Worm (Caenorhabditis elegans) whole organism, L3 larva: ENCODE results near the gene T02H6.6.

Experiments
- R02D3.7 ChIP-seq: fragments of 150-350 bp; optimal IDR thresholded peaks from 2 replicates; lab custom pipeline; 2014; ENCODE audit warnings: missing biosample characterization, missing genetic modification characterization
- ZK546.5 ChIP-seq: sonication (generic microtip); optimal IDR thresholded peaks from 2 replicates; lab custom pipeline; 2017; ENCODE audit warnings: missing biosample characterization, missing genetic modification characterization
- aly-2 ChIP-seq: fragments of 150-350 bp; optimal IDR thresholded peaks from 2 replicates; lab custom pipeline; 2014; ENCODE audit warnings: missing biosample characterization, missing genetic modification characterization
- ama-1 ChIP-seq: fragments of 150-350 bp; optimal IDR thresholded peaks from 2 replicates; lab custom pipeline; 2018
- ceh-16 ChIP-seq: sonication (generic microtip); optimal IDR thresholded peaks from 2 replicates; lab custom pipeline; 2017; ENCODE audit warnings: missing biosample characterization, missing genetic modification characterization
- ceh-28 ChIP-seq: fragments of 150-350 bp; optimal IDR thresholded peaks from 2 replicates; lab custom pipeline; 2014; ENCODE audit warnings: missing biosample characterization, missing genetic modification reagents, missing genetic modification characterization
- ceh-82 ChIP-seq: fragments of 150-350 bp; optimal IDR thresholded peaks from 2 replicates; lab custom pipeline; 2014; ENCODE audit warnings: missing biosample characterization, missing genetic modification characterization
- ceh-9 ChIP-seq: sonication (generic microtip); optimal IDR thresholded peaks from 2 replicates; lab custom pipeline; 2018; ENCODE audit warnings: missing biosample characterization, missing genetic modification characterization
- daf-12 ChIP-seq: fragments of 150-350 bp; optimal IDR thresholded peaks from 2 replicates; lab custom pipeline; 2014; ENCODE audit warnings: missing biosample characterization, missing genetic modification reagents, missing genetic modification characterization
- egl-5 ChIP-seq: fragments of 150-350 bp; optimal IDR thresholded peaks from 2 replicates; lab custom pipeline; 2017; ENCODE audit warnings: missing biosample characterization, missing genetic modification reagents, missing genetic modification characterization, inconsistent platforms
- elt-2 ChIP-seq: sonication (generic microtip); optimal IDR thresholded peaks from 2 replicates; lab custom pipeline; 2016; ENCODE audit warnings: missing genetic modification reagents, mild to moderate bottlenecking, missing genetic modification characterization, missing compliant biosample characterization
- elt-3 ChIP-seq, 3 experiments: fragments of 150-350 bp in 1 of 3; sonication (generic microtip) in 2 of 3; optimal IDR thresholded peaks; 2 replicates in 2 of 3; 4 replicates in 1 of 3; lab custom pipeline; 2014 to 2017; ENCODE audit warnings: missing biosample characterization in 3 of 3, missing genetic modification characterization in 3 of 3
- eor-1 ChIP-seq, 2 experiments: fragments of 150-350 bp; optimal IDR thresholded peaks; 2 replicates each; lab custom pipeline; 2014 to 2018; ENCODE audit warnings: missing biosample characterization in 2 of 2, missing genetic modification characterization in 2 of 2
- fkh-10 ChIP-seq: sonication (generic microtip); optimal IDR thresholded peaks from 2 replicates; lab custom pipeline; 2017; ENCODE audit warnings: missing biosample characterization, missing genetic modification reagents, missing genetic modification characterization
- fkh-2 ChIP-seq: fragments of 150-350 bp; optimal IDR thresholded peaks from 2 replicates; lab custom pipeline; 2014; ENCODE audit warnings: missing biosample characterization, missing genetic modification reagents, missing genetic modification characterization
- hmg-11 ChIP-seq: sonication (generic microtip); optimal IDR thresholded peaks from 2 replicates; lab custom pipeline; 2016; ENCODE audit warnings: missing genetic modification characterization, missing compliant biosample characterization
- jun-1 ChIP-seq: fragments of 150-350 bp; optimal IDR thresholded peaks from 2 replicates; lab custom pipeline; 2014; ENCODE audit warnings: missing biosample characterization, missing genetic modification reagents, missing genetic modification characterization
- lin-15B ChIP-seq: fragments of 150-350 bp; optimal IDR thresholded peaks from 2 replicates; lab custom pipeline; 2014; ENCODE audit warnings: missing biosample characterization, missing genetic modification characterization
- lin-39 ChIP-seq: fragments of 150-350 bp; optimal IDR thresholded peaks from 2 replicates; lab custom pipeline; 2018; ENCODE audit warnings: missing biosample characterization, missing genetic modification reagents, missing genetic modification characterization
- lsy-12 ChIP-seq: sonication (generic microtip); optimal IDR thresholded peaks from 2 replicates; lab custom pipeline; 2016; ENCODE audit warnings: mild to moderate bottlenecking, missing genetic modification characterization, missing compliant biosample characterization
- mml-1 ChIP-seq: fragments of 150-350 bp; sonication (generic microtip); optimal IDR thresholded peaks from 3 replicates; lab custom pipeline; 2014; ENCODE audit warnings: missing biosample characterization, missing genetic modification characterization
- nhr-23 ChIP-seq: fragments of 150-350 bp; optimal IDR thresholded peaks from 2 replicates; lab custom pipeline; 2014; ENCODE audit warnings: missing biosample characterization, missing genetic modification reagents, missing genetic modification characterization
- nhr-237 ChIP-seq: fragments of 150-350 bp; optimal IDR thresholded peaks from 2 replicates; lab custom pipeline; 2014; ENCODE audit warnings: missing biosample characterization, missing genetic modification characterization
- nhr-25 ChIP-seq: sonication (generic microtip); optimal IDR thresholded peaks from 2 replicates; lab custom pipeline; 2017; ENCODE audit warnings: missing biosample characterization, missing genetic modification characterization
- nhr-28 ChIP-seq: fragments of 150-350 bp; optimal IDR thresholded peaks from 2 replicates; lab custom pipeline; 2014; ENCODE audit warnings: missing biosample characterization, missing genetic modification characterization
- nhr-67 ChIP-seq: fragments of 150-350 bp; optimal IDR thresholded peaks from 2 replicates; lab custom pipeline; 2014; ENCODE audit warnings: missing biosample characterization, missing genetic modification characterization
- nhr-76 ChIP-seq: fragments of 150-350 bp; sonication (generic microtip); optimal IDR thresholded peaks from 5 replicates; lab custom pipeline; 2014; ENCODE audit warnings: missing biosample characterization, missing genetic modification characterization
- nhr-77 ChIP-seq: fragments of 150-350 bp; optimal IDR thresholded peaks from 2 replicates; lab custom pipeline; 2014; ENCODE audit warnings: missing biosample characterization, missing genetic modification characterization
- pqm-1 ChIP-seq: fragments of 150-350 bp; optimal IDR thresholded peaks from 2 replicates; lab custom pipeline; 2017; ENCODE audit warnings: missing biosample characterization, missing genetic modification characterization, inconsistent platforms
- sea-2 ChIP-seq: fragments of 150-350 bp; sonication (generic microtip); optimal IDR thresholded peaks from 4 replicates; lab custom pipeline; 2014; ENCODE audit warnings: missing biosample characterization, missing genetic modification reagents, missing genetic modification characterization
- snpc-4 ChIP-seq: fragments of 150-350 bp; optimal IDR thresholded peaks from 2 replicates; lab custom pipeline; 2014; ENCODE audit warnings: missing biosample characterization, missing genetic modification characterization
- tbx-2 ChIP-seq: sonication (generic microtip); optimal IDR thresholded peaks from 2 replicates; lab custom pipeline; 2016; ENCODE audit warnings: mild to moderate bottlenecking, missing genetic modification characterization, missing compliant biosample characterization
- unc-62 ChIP-seq: fragments of 150-350 bp; sonication (generic microtip); optimal IDR thresholded peaks from 4 replicates; lab custom pipeline; 2014; ENCODE audit warnings: missing biosample characterization, missing genetic modification reagents, missing genetic modification characterization
- zag-1 ChIP-seq: fragments of 150-350 bp; optimal IDR thresholded peaks from 2 replicates; lab custom pipeline; 2014; ENCODE audit warnings: missing biosample characterization, missing genetic modification characterization
- ztf-11 ChIP-seq: fragments of 150-350 bp; optimal IDR thresholded peaks from 2 replicates; lab custom pipeline; 2014; ENCODE audit warnings: missing biosample characterization, missing genetic modification characterization
- ztf-4 ChIP-seq: fragments of 150-350 bp; optimal IDR thresholded peaks from 2 replicates; lab custom pipeline; 2014; ENCODE audit warnings: missing biosample characterization, missing genetic modification characterization

The T02H6.6 gene

DNA sequence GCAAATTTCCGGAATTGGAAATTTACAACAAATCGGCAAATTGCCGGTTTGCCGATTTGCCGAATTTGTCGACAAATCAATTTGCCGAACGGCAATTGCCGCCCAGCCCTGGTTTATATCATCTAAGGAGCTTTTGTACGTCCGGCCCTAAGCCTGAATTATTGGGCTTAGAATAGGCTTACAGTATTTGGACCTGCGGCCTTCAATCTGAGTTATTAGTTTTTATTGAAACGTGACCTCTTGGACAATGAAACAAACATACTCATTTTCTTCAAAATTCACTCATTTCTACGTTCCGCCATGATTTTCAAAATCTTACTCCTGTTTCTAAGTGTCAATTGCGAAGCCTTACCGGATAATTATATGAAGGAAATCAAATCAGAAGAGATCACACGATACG lies 8.3 kb upstream of the T02H6.6 start, which contains the start of gene Y39F10C.1:
Gene Y39F10C.1, plus strand, starts transcription at position 301 of the 400 bp plus-strand sequence.
- TF ChIP-seq nhr-25 (tag; lab: Kevin White, UChicago) (no peak), egl-5 (tag; lab: Kevin White, UChicago) (no peak), ama-1 (no peak), tbx-2 (tag; lab: Kevin White, UChicago) (no peak), hmg-11 (tag; lab: Kevin White, UChicago) (no peak), ceh-16 (tag; lab: Kevin White, UChicago) (no peak), ZK546.5 (no peak), elt-2 (no peak), R02D3.7 (no peak), nhr-23 (tag; lab: Kevin White, UChicago) (no peak), nhr-77 (tag; lab: Kevin White, UChicago) (no peak)

DNA sequence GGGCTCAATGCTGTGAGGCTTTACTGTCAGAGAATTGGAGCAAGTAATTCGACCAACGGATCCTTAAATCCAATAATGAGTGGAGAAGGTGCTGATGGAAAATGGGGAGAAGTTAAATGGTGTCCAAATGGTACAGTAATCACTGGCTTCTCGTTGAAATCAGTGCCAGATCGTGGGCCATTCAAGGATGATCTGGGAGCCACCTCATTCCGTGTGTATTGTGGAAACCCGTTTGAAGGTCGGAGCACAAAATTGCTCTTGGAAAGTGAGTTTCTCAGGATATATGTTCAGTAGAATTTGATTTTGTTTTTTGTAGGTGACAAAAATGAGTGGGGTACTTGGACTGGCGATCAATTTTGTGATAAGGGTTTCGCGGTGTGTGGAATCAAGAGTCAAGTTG lies 7.7 kb upstream of the T02H6.6 start:
- TF ChIP-seq ceh-82 (tag; lab: Kevin White, UChicago): no peak
- TF ChIP-seq snpc-4 (tag; lab: Kevin White, UChicago): no peak
- no peak for TF ChIP-seq ceh-28 (tag; lab: Kevin White, UChicago)
- no peak for TF ChIP-seq ZK546.5
- TF ChIP-seq nhr-25 (tag; lab: Kevin White, UChicago): no peak
- TF ChIP-seq lin-39: no peak
- no peak for TF ChIP-seq lin-15B (tag; lab: Kevin White, UChicago)
- TF ChIP-seq zag-1 (tag; lab: Kevin White, UChicago): no peak
- no peak for TF ChIP-seq elt-2

ce11 chrII:678581-678980 lies 5.0 kb upstream of the T02H6.6 start, which contains the start of gene T02H6.9:
T02H6.9 (plus strand) TSS chrII:678881.
- no peak for TF ChIP-seq unc-62 (GFP tag; lab: Kevin White, UChicago)
- TF ChIP-seq lsy-12 (tag; lab: Kevin White, UChicago): no peak
- no peak for TF ChIP-seq fkh-2 (tag; lab: Kevin White, UChicago)
- TF ChIP-seq nhr-76 (tag; lab: Kevin White, UChicago): no peak
- TF ChIP-seq nhr-67 (tag; lab: Kevin White, UChicago): no peak
- no peak for TF ChIP-seq eor-1 (tag; optimal IDR thresholded peaks at IDR 0.05; lab: Kevin White, UChicago)
- no peak for TF ChIP-seq nhr-237
- TF ChIP-seq pqm-1: no peak
- TF ChIP-seq ztf-11: no peak
- no peak for TF ChIP-seq fkh-10 (GFP tag; lab: Kevin White, UChicago)
- TF ChIP-seq elt-2: no peak
- no peak for TF ChIP-seq ama-1
- TF ChIP-seq aly-2 (tag; lab: Kevin White, UChicago): no peak
- TF ChIP-seq zag-1 (tag; lab: Kevin White, UChicago): no peak
- TF ChIP-seq ceh-9: no peak

- no peak for TF ChIP-seq jun-1
These were observed 3.0 kb upstream of the T02H6.6 start, which contains the start of the genes T02H6.10 and T02H6.8 for ce11 chrII:680612-681011. T02H6.10 (minus strand) TSS chrII:680712. T02H6.8 (plus strand) TSS chrII:680832.

- TF ChIP-seq lsy-12 (tag; lab: Kevin White, UChicago) (no peak), daf-12 (no peak), nhr-28 (tag; lab: Kevin White, UChicago) (no peak), nhr-237 (no peak), aly-2 (tag; lab: Kevin White, UChicago) (no peak), zag-1 (tag; lab: Kevin White, UChicago) (no peak)
These were observed 1.2 kb upstream of the T02H6.6 start, which contains the start of gene T02H6.7 for ce11 chrII:682326-682725. T02H6.7 (plus strand) TSS chrII:682626.

ce11 chrII:684811-685210 lies 1.2 kb downstream of the T02H6.6 start, which contains the start of gene T02H6.5:
T02H6.5 (plus strand) TSS chrII:685111.
- no peak for TF ChIP-seq elt-3 (tag; optimal IDR thresholded peaks at IDR 0.05; lab: Kevin White, UChicago)
- no peak for TF ChIP-seq nhr-67 (tag; lab: Kevin White, UChicago)
- no peak for TF ChIP-seq fkh-2 (tag; lab: Kevin White, UChicago)
- TF ChIP-seq lsy-12 (tag; lab: Kevin White, UChicago): no peak
- no peak for TF ChIP-seq mml-1 (tag; lab: Kevin White, UChicago)
- no peak for TF ChIP-seq ztf-4 (tag; lab: Kevin White, UChicago)
- TF ChIP-seq sea-2 (GFP tag; lab: Kevin White, UChicago): no peak
- no peak for TF ChIP-seq nhr-77 (tag; lab: Kevin White, UChicago)
- TF ChIP-seq snpc-4 (tag; lab: Kevin White, UChicago): no peak
- no peak for TF ChIP-seq aly-2 (tag; lab: Kevin White, UChicago)
- TF ChIP-seq, all 47 proteins: peak for 0
